Fruit fly (Drosophila melanogaster) whole organism, embryonic: ENCODE data around the gene gogo.

Source experiments
- CG12769 ChIP-seq: fragments of 200-800 bp; sonication (Bioruptor generic); optimal IDR thresholded peaks from 2 replicates; lab custom pipeline; 2019; ENCODE audit warnings: missing biosample characterization, mild to moderate bottlenecking, missing genetic modification characterization, moderate library complexity
- CG13775 ChIP-seq: fragments of 200-800 bp; sonication (Bioruptor generic); optimal IDR thresholded peaks from 3 replicates; lab custom pipeline; 2017; ENCODE audit warnings: missing biosample characterization, mild to moderate bottlenecking, missing genetic modification characterization
- CG6791 ChIP-seq: fragments of 200-800 bp; sonication (Bioruptor generic); IDR thresholded peaks from 3 replicates; pipeline ENCODE4 v1.3.6; 2022; ENCODE audit warnings: missing biosample characterization, missing genetic modification characterization; ENCODE audit not compliant: partially characterized antibody
- Hand ChIP-seq: fragments of 200-800 bp; sonication (Bioruptor generic); optimal IDR thresholded peaks from 2 replicates; lab custom pipeline; 2017; ENCODE audit warnings: mild to moderate bottlenecking, missing biosample characterization, missing genetic modification reagents, missing genetic modification characterization
- her ChIP-seq: fragments of 200-800 bp; sonication (Bioruptor generic); optimal IDR thresholded peaks from 2 replicates; lab custom pipeline; 2016; ENCODE audit warnings: missing biosample characterization, missing genetic modification characterization
- trh ChIP-seq: fragments of 200-800 bp; sonication (Bioruptor generic); optimal IDR thresholded peaks from 2 replicates; lab custom pipeline; 2016; ENCODE audit warnings: missing biosample characterization, missing genetic modification characterization

- TF ChIP-seq Hand (no peak), her (GFP tag; lab: Kevin White, UChicago) (no peak), trh (GFP tag; lab: Kevin White, UChicago) (no peak), CG6791 (no peak), CG13775 (GFP tag; lab: Kevin White, UChicago) (no peak), CG12769 (tag; lab: Kevin White, UChicago) (no peak)
Measured at dm6 chr3L:20342334-20342733, 47.4 kb upstream of the gogo start, which contains the start of gene Spn77Bc.
